Worm (Caenorhabditis elegans): ENCODE measurements around the gene T26H5.4.

ce11 chrV:15432457-15432856 is 16.0 kb downstream of the T26H5.4 start, which contains the start of gene T26H5.8:
- no peak for TF ChIP-seq nhr-11 (tag; optimal IDR thresholded peaks at IDR 0.05)
- no peak for TF ChIP-seq ZK546.5 (tag; optimal IDR thresholded peaks at IDR 0.05)
- TF ChIP-seq pha-4 (tag; optimal IDR thresholded peaks at IDR 0.05): peak; percentile 90
- no peak for TF ChIP-seq jun-1 (tag; optimal IDR thresholded peaks at IDR 0.05)
